Fruit fly (Drosophila melanogaster): ENCODE results near the gene CG32719.

CG32719 gene

DNA sequence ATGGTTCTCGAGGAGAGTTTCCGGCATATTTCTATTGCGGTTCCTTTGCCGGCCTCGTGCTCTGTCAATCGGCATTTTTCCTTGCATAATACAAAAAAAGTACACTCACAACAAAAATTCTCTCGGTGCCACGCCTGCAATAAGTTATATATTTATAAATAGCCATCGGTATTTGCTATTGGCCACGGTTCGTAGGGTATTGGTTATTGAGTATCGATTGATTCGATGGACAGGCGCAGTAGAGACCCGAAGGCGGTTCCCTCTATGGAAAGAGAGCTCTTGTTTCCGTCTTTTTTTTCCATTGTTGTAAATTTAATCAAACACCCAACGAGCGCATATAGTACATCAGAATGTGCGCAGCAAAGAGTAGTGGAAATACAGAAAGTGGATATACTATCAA is 35.0 kb downstream of the CG32719 start:
- TF ChIP-seq Ets98B (GFP tag; IDR thresholded peaks at IDR 0.05) (no peak), rn (GFP tag; IDR thresholded peaks at IDR 0.05) (no peak), CG34367 (tag; optimal IDR thresholded peaks at IDR 0.05) (no peak), Pif1B (GFP tag; optimal IDR thresholded peaks at IDR 0.05) (no peak), fd96Ca (GFP tag; IDR thresholded peaks at IDR 0.05) (no peak), CG17806 (tag; optimal IDR thresholded peaks at IDR 0.05) (no peak), CG8159 (tag; optimal IDR thresholded peaks at IDR 0.05) (no peak), Pif1A (GFP tag; optimal IDR thresholded peaks at IDR 0.05) (no peak), CG8301 (tag; optimal IDR thresholded peaks at IDR 0.05) (no peak), CG14655 (GFP tag; optimal IDR thresholded peaks at IDR 0.05) (no peak), CG9948 (tag; optimal IDR thresholded peaks at IDR 0.05) (no peak), CG32121 (GFP tag; IDR thresholded peaks at IDR 0.05) (no peak), CG13204 (GFP tag; optimal IDR thresholded peaks at IDR 0.05) (no peak), gl (tag; optimal IDR thresholded peaks at IDR 0.05) (no peak), D1 (tag; optimal IDR thresholded peaks at IDR 0.05) (no peak), Snoo (tag; optimal IDR thresholded peaks at IDR 0.05) (no peak), CG4496 (GFP tag; IDR thresholded peaks at IDR 0.05) (no peak), CG12605 (GFP tag; IDR thresholded peaks at IDR 0.05) (no peak), CG15710 (tag; optimal IDR thresholded peaks at IDR 0.05) (no peak), EcR (GFP tag; optimal IDR thresholded peaks at IDR 0.05) (no peak)

DNA sequence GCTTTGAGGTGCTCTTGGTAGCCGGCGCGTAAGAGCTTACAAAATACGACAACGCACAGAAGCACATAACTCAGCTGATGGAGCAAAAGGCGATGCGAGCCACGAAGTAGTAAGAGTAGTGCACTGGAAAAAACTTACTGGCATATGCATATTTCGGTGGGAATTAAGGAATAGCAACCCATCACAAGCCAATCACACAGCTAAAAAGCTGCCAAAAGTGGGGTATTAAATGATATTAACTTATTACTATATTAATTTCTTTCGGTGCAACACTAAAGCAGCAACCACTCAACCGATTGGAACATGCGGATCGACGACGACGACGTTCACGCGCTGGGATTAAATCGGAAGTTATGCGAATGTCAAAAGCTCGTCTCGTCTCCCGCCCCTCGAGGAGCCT is 56.9 kb downstream of the CG32719 start:
- TF ChIP-seq CG10348 (GFP tag; IDR thresholded peaks at IDR 0.05) (no peak), CG15710 (tag; optimal IDR thresholded peaks at IDR 0.05) (peak; percentile 74), CG14655 (GFP tag; optimal IDR thresholded peaks at IDR 0.05) (peak; percentile 64), Pif1B (GFP tag; optimal IDR thresholded peaks at IDR 0.05) (peak; percentile 53), CG4496 (GFP tag; IDR thresholded peaks at IDR 0.05) (peak; percentile 66; the same call in 1 of the 3 replicates), EcR (GFP tag; optimal IDR thresholded peaks at IDR 0.05) (no peak), gl (tag; optimal IDR thresholded peaks at IDR 0.05) (peak; percentile 25), fd96Ca (GFP tag; IDR thresholded peaks at IDR 0.05) (peak; percentile 73; the same call in 2 of the 3 replicates), Pif1A (GFP tag; optimal IDR thresholded peaks at IDR 0.05) (peak; percentile 50), CG8159 (tag; optimal IDR thresholded peaks at IDR 0.05) (peak; percentile 74), Snoo (tag; optimal IDR thresholded peaks at IDR 0.05) (peak; percentile 46), Ets98B (GFP tag; IDR thresholded peaks at IDR 0.05) (no peak), CG17806 (tag; optimal IDR thresholded peaks at IDR 0.05) (peak; percentile 67), CG34367 (tag; optimal IDR thresholded peaks at IDR 0.05) (peak; percentile 57), CG12605 (GFP tag; IDR thresholded peaks at IDR 0.05) (peak; percentile 15; the same call in 1 of the 2 replicates), D1 (tag; optimal IDR thresholded peaks at IDR 0.05) (no peak), rn (GFP tag; IDR thresholded peaks at IDR 0.05) (no peak), CG13204 (GFP tag; optimal IDR thresholded peaks at IDR 0.05) (peak; percentile 29), CG9948 (tag; optimal IDR thresholded peaks at IDR 0.05) (peak; percentile 65), CG32121 (GFP tag; IDR thresholded peaks at IDR 0.05) (no peak), CG8301 (tag; optimal IDR thresholded peaks at IDR 0.05) (peak; percentile 33)

- TF ChIP-seq Pif1A (GFP tag; optimal IDR thresholded peaks at IDR 0.05) (no peak), Snoo (tag; optimal IDR thresholded peaks at IDR 0.05) (no peak), CG17806 (tag; optimal IDR thresholded peaks at IDR 0.05) (no peak), CG32121 (GFP tag; IDR thresholded peaks at IDR 0.05) (no peak), CG12605 (GFP tag; IDR thresholded peaks at IDR 0.05) (no peak), rn (GFP tag; IDR thresholded peaks at IDR 0.05) (no peak), CG4496 (GFP tag; IDR thresholded peaks at IDR 0.05) (no peak), CG34367 (tag; optimal IDR thresholded peaks at IDR 0.05) (no peak), CG8159 (tag; optimal IDR thresholded peaks at IDR 0.05) (no peak), CG14655 (GFP tag; optimal IDR thresholded peaks at IDR 0.05) (no peak), Pif1B (GFP tag; optimal IDR thresholded peaks at IDR 0.05) (no peak), CG15710 (tag; optimal IDR thresholded peaks at IDR 0.05) (no peak), fd96Ca (GFP tag; IDR thresholded peaks at IDR 0.05) (no peak), Ets98B (GFP tag; IDR thresholded peaks at IDR 0.05) (no peak), D1 (tag; optimal IDR thresholded peaks at IDR 0.05) (no peak), CG9948 (tag; optimal IDR thresholded peaks at IDR 0.05) (no peak)
These were observed 59.5 kb downstream of the CG32719 start for dm6 chrX:7488254-7488653.

dm6 chrX:7486294-7486693 is 61.5 kb downstream of the CG32719 start:
- no peak for TF ChIP-seq CG17806 (tag; optimal IDR thresholded peaks at IDR 0.05)
- TF ChIP-seq CG9948 (tag; optimal IDR thresholded peaks at IDR 0.05) = no peak
- TF ChIP-seq CG12605 (GFP tag; IDR thresholded peaks at IDR 0.05) = no peak
- TF ChIP-seq D1 (tag; optimal IDR thresholded peaks at IDR 0.05) = no peak
- TF ChIP-seq Ets98B (GFP tag; IDR thresholded peaks at IDR 0.05) = no peak
- no peak for TF ChIP-seq CG32121 (GFP tag; IDR thresholded peaks at IDR 0.05)
- no peak for TF ChIP-seq rn (GFP tag; IDR thresholded peaks at IDR 0.05)
- TF ChIP-seq CG15710 (tag; optimal IDR thresholded peaks at IDR 0.05) = no peak
- no peak for TF ChIP-seq fd96Ca (GFP tag; IDR thresholded peaks at IDR 0.05)
- no peak for TF ChIP-seq gl (tag; optimal IDR thresholded peaks at IDR 0.05)
- TF ChIP-seq CG8301 (tag; optimal IDR thresholded peaks at IDR 0.05) = no peak

DNA sequence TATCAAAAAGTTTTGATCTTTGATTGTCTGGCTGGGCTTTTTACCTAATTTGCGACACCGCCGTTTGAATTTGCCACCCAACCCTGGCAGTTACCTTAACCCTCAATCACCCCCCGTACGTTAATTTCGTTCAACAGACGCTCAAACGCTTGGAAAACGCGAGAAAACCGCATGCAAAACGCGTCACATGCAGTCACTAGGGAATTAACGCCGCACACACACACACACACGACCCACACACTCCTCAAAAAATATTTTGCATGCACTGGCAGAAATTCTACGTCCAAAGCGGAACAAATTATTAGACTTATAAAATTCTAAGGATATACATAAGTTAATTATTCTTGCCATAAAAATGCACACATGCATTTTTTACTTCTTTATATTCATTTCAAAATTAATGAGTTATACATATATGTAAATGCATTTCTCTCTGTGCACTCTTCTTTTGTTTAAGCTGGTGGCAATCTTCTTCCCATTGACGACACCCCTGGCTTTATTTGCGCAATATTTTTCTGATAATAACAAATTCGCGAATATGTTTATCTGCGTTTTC is 72.5 kb downstream of the CG32719 start:
- TF ChIP-seq CG32121 (GFP tag; IDR thresholded peaks at IDR 0.05) (no peak), EcR (GFP tag; optimal IDR thresholded peaks at IDR 0.05) (no peak), fd96Ca (GFP tag; IDR thresholded peaks at IDR 0.05) (no peak), CG17806 (tag; optimal IDR thresholded peaks at IDR 0.05) (no peak), Ets98B (GFP tag; IDR thresholded peaks at IDR 0.05) (no peak), CG9948 (tag; optimal IDR thresholded peaks at IDR 0.05) (no peak), gl (tag; optimal IDR thresholded peaks at IDR 0.05) (no peak), CG34367 (tag; optimal IDR thresholded peaks at IDR 0.05) (no peak), CG12605 (GFP tag; IDR thresholded peaks at IDR 0.05) (no peak), Pif1B (GFP tag; optimal IDR thresholded peaks at IDR 0.05) (no peak)

dm6 chrX:7466328-7466727 is 81.5 kb downstream of the CG32719 start:
- TF ChIP-seq gl (tag; optimal IDR thresholded peaks at IDR 0.05) = no peak
- TF ChIP-seq CG32121 (GFP tag; IDR thresholded peaks at IDR 0.05) = no peak
- TF ChIP-seq CG9948 (tag; optimal IDR thresholded peaks at IDR 0.05) = no peak
- TF ChIP-seq CG8159 (tag; optimal IDR thresholded peaks at IDR 0.05) = no peak
- no peak for TF ChIP-seq CG8301 (tag; optimal IDR thresholded peaks at IDR 0.05)
- no peak for TF ChIP-seq EcR (GFP tag; optimal IDR thresholded peaks at IDR 0.05)
- no peak for TF ChIP-seq CG17806 (tag; optimal IDR thresholded peaks at IDR 0.05)
- no peak for TF ChIP-seq CG4496 (GFP tag; IDR thresholded peaks at IDR 0.05)
- no peak for TF ChIP-seq CG14655 (GFP tag; optimal IDR thresholded peaks at IDR 0.05)

All from whole organism, pupa.